Worm (Caenorhabditis elegans): ENCODE measurements around the gene ant-1.1.
"Not testable (repeated sequence)": the region's sequence is repeated elsewhere in the genome, so short reads cannot be mapped to it uniquely, and the experiment has no call there.

Gene ant-1.1

DNA sequence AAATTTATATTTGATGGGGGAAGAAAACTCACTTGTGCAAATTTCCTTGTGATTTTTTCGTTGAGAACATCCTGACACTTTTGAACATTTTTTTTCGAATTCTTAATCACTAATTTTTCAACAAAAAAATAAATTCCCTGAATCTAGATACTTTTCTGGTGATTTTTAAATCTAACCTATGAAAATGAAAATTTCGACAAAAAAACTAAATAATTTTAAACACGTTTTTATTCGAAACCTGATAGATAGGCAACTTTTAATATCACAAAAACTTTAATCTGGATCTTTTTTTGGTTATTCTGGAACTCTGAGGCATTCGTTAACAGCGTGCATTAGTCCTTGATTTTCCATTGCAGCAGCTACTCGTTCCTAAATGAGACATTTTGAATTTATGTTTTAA lies 26.1 kb upstream of the ant-1.1 start, which contains the start of gene F45G2.9:
Gene F45G2.9, minus strand, starts transcription at position 101 of the 400 bp plus-strand sequence.
- TF ChIP-seq lin-15B (tag; optimal IDR thresholded peaks at IDR 0.05) (no peak), dpl-1 (GFP tag; optimal IDR thresholded peaks at IDR 0.05) (no peak), rbr-2 (tag; optimal IDR thresholded peaks at IDR 0.05) (no peak), php-3 (GFP tag; IDR thresholded peaks at IDR 0.05) (no peak)

DNA sequence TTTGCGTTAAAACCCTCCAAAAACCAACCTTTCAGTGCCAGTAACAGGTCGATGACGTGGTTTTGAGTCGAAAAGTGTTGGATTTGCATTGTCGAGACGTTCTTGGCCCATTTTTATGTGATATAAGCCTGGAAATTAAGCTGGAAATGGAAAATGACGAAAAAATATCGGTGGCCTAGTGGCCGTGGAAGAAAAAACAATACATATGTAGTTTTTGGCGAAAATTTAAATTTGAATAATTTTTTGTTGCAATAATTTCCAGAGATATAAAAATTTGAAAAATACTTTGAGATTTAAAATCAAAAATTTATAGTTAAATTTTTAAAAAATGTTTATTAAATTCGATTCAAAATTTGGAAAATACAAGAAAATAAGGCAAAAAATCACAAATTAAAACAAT lies 23.5 kb upstream of the ant-1.1 start, which contains the start of gene ciao-2B:
Gene ciao-2B, minus strand, starts transcription at position 130 of the 400 bp plus-strand sequence.
- TF ChIP-seq daf-16 (GFP tag; optimal IDR thresholded peaks at IDR 0.05): no peak
- peak; percentile 37 for TF ChIP-seq daf-16 (tag; optimal IDR thresholded peaks at IDR 0.05)
- TF ChIP-seq hif-1 (tag; optimal IDR thresholded peaks at IDR 0.05): peak in 1 of 2 experiments; percentile 64
- peak; percentile 40; the same call in 1 of the 2 replicates for TF ChIP-seq lin-38 (GFP tag; IDR thresholded peaks at IDR 0.05)
- no peak for TF ChIP-seq ctbp-1 (GFP tag; IDR thresholded peaks at IDR 0.05)
- peak; percentile 7 for TF ChIP-seq nhr-77 (tag; optimal IDR thresholded peaks at IDR 0.05)
- no peak for TF ChIP-seq skn-1 (tag; optimal IDR thresholded peaks at IDR 0.05)
- no peak for TF ChIP-seq nhr-76 (tag; optimal IDR thresholded peaks at IDR 0.05)
- no peak for TF ChIP-seq ZK337.2 (GFP tag; IDR thresholded peaks at IDR 0.05)
- no peak for TF ChIP-seq nhr-6 (tag; optimal IDR thresholded peaks at IDR 0.05)
- no peak for TF ChIP-seq ces-1 (GFP tag; optimal IDR thresholded peaks at IDR 0.05)
- no peak for TF ChIP-seq unc-39 (tag; optimal IDR thresholded peaks at IDR 0.05)
- peak in 1 of 2 experiments; percentile 69 for TF ChIP-seq lsy-2 (tag; optimal IDR thresholded peaks at IDR 0.05)
- peak; percentile 88 for TF ChIP-seq mes-2 (tag; optimal IDR thresholded peaks at IDR 0.05; ENCODE audit: poor library complexity, severe bottlenecking)
- TF ChIP-seq dpl-1 (GFP tag; optimal IDR thresholded peaks at IDR 0.05): peak; percentile 80

DNA sequence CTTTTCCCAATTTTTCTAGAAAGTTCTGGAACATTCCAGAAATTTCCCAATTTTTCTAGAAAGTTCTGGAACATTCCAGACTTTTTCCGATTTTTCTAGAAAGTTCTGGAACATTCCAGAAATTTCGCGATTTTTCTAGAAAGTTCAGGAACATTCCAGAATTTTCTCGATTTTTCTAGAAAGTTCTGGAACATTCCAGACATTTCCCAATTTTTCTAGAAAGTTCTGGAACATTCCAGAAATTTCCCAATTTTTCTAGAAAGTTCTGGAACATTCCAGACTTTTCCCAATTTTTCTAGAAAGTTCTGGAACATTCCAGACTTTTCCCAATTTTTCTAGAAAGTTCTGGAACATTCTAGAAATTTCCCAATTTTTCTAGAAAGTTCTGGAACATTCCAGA lies 15.5 kb upstream of the ant-1.1 start:
- TF ChIP-seq vab-7 (GFP tag; IDR thresholded peaks at IDR 0.05): peak; percentile 57; the same call in 1 of the 2 replicates
- peak; percentile 65; the same call in 1 of the 2 replicates for TF ChIP-seq egl-43 (GFP tag; IDR thresholded peaks at IDR 0.05)
- 0 out of 2 replicates have a peak, but pooled peaks have one; percentile 26 for TF ChIP-seq Y105C5A.15 (GFP tag; IDR thresholded peaks at IDR 0.05)
- peak; percentile 65 for TF ChIP-seq snpc-1.2 (GFP tag; IDR thresholded peaks at IDR 0.05)
- 0 out of 2 replicates have a peak, but pooled peaks have one; percentile 38 for TF ChIP-seq saeg-2 (GFP tag; IDR thresholded peaks at IDR 0.05)
- 0 out of 2 replicates have a peak, but pooled peaks have one; percentile 62 for TF ChIP-seq zfp-3 (GFP tag; conservative IDR thresholded peaks at IDR 0.05)
- TF ChIP-seq lim-7 (GFP tag; IDR thresholded peaks at IDR 0.05): 0 out of 2 replicates have a peak, but pooled peaks have one; percentile 44
- TF ChIP-seq F26F4.8 (GFP tag; conservative IDR thresholded peaks at IDR 0.05): 0 out of 2 replicates have a peak, but pooled peaks have one; percentile 55
- 0 out of 4 replicates have a peak, but pooled peaks of 1 of the 2 experiments have one; percentile 61 for TF ChIP-seq madf-5 (GFP tag; IDR thresholded peaks at IDR 0.05)
- TF ChIP-seq ceh-44 (GFP tag; IDR thresholded peaks at IDR 0.05): 0 out of 2 replicates have a peak, but pooled peaks have one; percentile 41
- TF ChIP-seq pha-4 (GFP tag; IDR thresholded peaks at IDR 0.05): peak; percentile 81
- TF ChIP-seq pha-4 (tag; optimal IDR thresholded peaks at IDR 0.05): not testable (repeated sequence)
- TF ChIP-seq tra-1 (GFP tag; IDR thresholded peaks at IDR 0.05): peak; percentile 31; the same call in 1 of the 2 replicates
- TF ChIP-seq php-3 (GFP tag; IDR thresholded peaks at IDR 0.05): 0 out of 2 replicates have a peak, but pooled peaks have one; percentile 21
- TF ChIP-seq mdt-29 (GFP tag; IDR thresholded peaks at IDR 0.05): peak; percentile 95
- TF ChIP-seq lin-1 (GFP tag; IDR thresholded peaks at IDR 0.05): 0 out of 2 replicates have a peak, but pooled peaks have one; percentile 18
- TF ChIP-seq Y48G9A.11 (GFP tag; IDR thresholded peaks at IDR 0.05): peak; percentile 59; the same call in 1 of the 2 replicates
- peak; percentile 63; the same call in 1 of the 2 replicates for TF ChIP-seq arid-1 (GFP tag; conservative IDR thresholded peaks at IDR 0.05)
- TF ChIP-seq lin-38 (GFP tag; IDR thresholded peaks at IDR 0.05): peak; percentile 48
- TF ChIP-seq Y75B8A.6 (GFP tag; IDR thresholded peaks at IDR 0.05): 0 out of 2 replicates have a peak, but pooled peaks have one; percentile 22
- 0 out of 2 replicates have a peak, but pooled peaks have one; percentile 6 for TF ChIP-seq set-16 (GFP tag; IDR thresholded peaks at IDR 0.05)
